Fruit fly (Drosophila melanogaster) whole organism, adult: ENCODE results near the gene CG42830.

Experiments used
- CG11617 ChIP-seq: fragments of 200-800 bp; sonication (Bioruptor generic); optimal IDR thresholded peaks from 2 replicates; lab custom pipeline; 2017; ENCODE audit warnings: mild to moderate bottlenecking, missing biosample characterization, missing genetic modification reagents, missing genetic modification characterization
- CG12768 ChIP-seq: fragments of 200-800 bp; sonication (Bioruptor generic); optimal IDR thresholded peaks from 2 replicates; lab custom pipeline; 2017; ENCODE audit warnings: missing biosample characterization, missing genetic modification characterization, mild to moderate bottlenecking, moderate library complexity, missing genetic modification reagents
- CG14711 ChIP-seq: fragments of 200-800 bp; sonication (Bioruptor generic); optimal IDR thresholded peaks from 2 replicates; lab custom pipeline; 2018; ENCODE audit warnings: missing biosample characterization, mild to moderate bottlenecking, missing genetic modification characterization, moderate library complexity
- CG1620 ChIP-seq: fragments of 200-800 bp; sonication (Bioruptor generic); optimal IDR thresholded peaks from 2 replicates; lab custom pipeline; 2016; ENCODE audit warnings: missing biosample characterization, missing genetic modification characterization
- CG33017 ChIP-seq: fragments of 200-800 bp; sonication (Bioruptor generic); optimal IDR thresholded peaks from 2 replicates; lab custom pipeline; 2018; ENCODE audit warnings: missing biosample characterization, mild to moderate bottlenecking, missing genetic modification characterization, moderate library complexity
- CG5204 ChIP-seq: fragments of 200-800 bp; sonication (Bioruptor generic); optimal IDR thresholded peaks from 2 replicates; lab custom pipeline; 2016; ENCODE audit warnings: missing biosample characterization, missing genetic modification characterization
- CG7045 ChIP-seq: fragments of 200-800 bp; sonication (Bioruptor generic); optimal IDR thresholded peaks from 2 replicates; lab custom pipeline; 2017; ENCODE audit warnings: missing biosample characterization, mild to moderate bottlenecking, missing genetic modification characterization
- CG7101 ChIP-seq: fragments of 200-800 bp; sonication (Bioruptor generic); optimal IDR thresholded peaks from 2 replicates; lab custom pipeline; 2018; ENCODE audit warnings: missing biosample characterization, mild to moderate bottlenecking, missing genetic modification characterization, moderate library complexity
- Clk ChIP-seq: fragments of 200-800 bp; sonication (Bioruptor generic); optimal IDR thresholded peaks from 2 replicates; lab custom pipeline; 2017; ENCODE audit warnings: missing biosample characterization, missing genetic modification characterization
- Crg-1 ChIP-seq: fragments of 200-800 bp; sonication (Bioruptor generic); optimal IDR thresholded peaks from 2 replicates; lab custom pipeline; 2016; ENCODE audit warnings: missing biosample characterization, missing genetic modification characterization
- Hr96 ChIP-seq: fragments of 200-800 bp; sonication (Bioruptor generic); optimal IDR thresholded peaks from 2 replicates; lab custom pipeline; 2016; ENCODE audit warnings: missing biosample characterization, missing genetic modification characterization
- Mnt ChIP-seq: fragments of 200-800 bp; sonication (Bioruptor generic); optimal IDR thresholded peaks from 2 replicates; lab custom pipeline; 2016; ENCODE audit warnings: missing biosample characterization, mild to moderate bottlenecking, missing genetic modification characterization
- bab1 ChIP-seq: fragments of 200-800 bp; sonication (Bioruptor generic); optimal IDR thresholded peaks from 3 replicates; lab custom pipeline; 2019; ENCODE audit warnings: missing biosample characterization, mild to moderate bottlenecking, missing genetic modification characterization, moderate library complexity
- cic ChIP-seq: fragments of 200-800 bp; sonication (Bioruptor generic); optimal IDR thresholded peaks from 2 replicates; lab custom pipeline; 2017; ENCODE audit warnings: missing biosample characterization, mild to moderate bottlenecking, missing genetic modification characterization, moderate library complexity
- cnc ChIP-seq, 2 experiments: fragments of >200 bp; optimal IDR thresholded peaks; 2 replicates each; lab custom pipeline; 2017
- kay ChIP-seq: fragments of 200-800 bp; sonication (Bioruptor generic); peaks from one replicate; lab custom pipeline; 2016; ENCODE audit warnings: missing biosample characterization, missing genetic modification characterization, borderline replicate concordance
- ovo ChIP-seq: fragments of 200-800 bp; sonication (Bioruptor generic); optimal IDR thresholded peaks from 2 replicates; lab custom pipeline; 2016; ENCODE audit warnings: missing biosample characterization, missing genetic modification characterization
- pad ChIP-seq: fragments of 200-800 bp; sonication (Bioruptor generic); optimal IDR thresholded peaks from 3 replicates; lab custom pipeline; 2017; ENCODE audit warnings: missing biosample characterization, missing genetic modification characterization, mild to moderate bottlenecking, moderate library complexity, missing genetic modification reagents
- tj ChIP-seq: fragments of 200-800 bp; sonication (Bioruptor generic); optimal IDR thresholded peaks from 3 replicates; lab custom pipeline; 2017; ENCODE audit warnings: missing biosample characterization, mild to moderate bottlenecking, missing genetic modification characterization, moderate library complexity
- toe ChIP-seq: fragments of 200-800 bp; sonication (Bioruptor generic); optimal IDR thresholded peaks from 2 replicates; lab custom pipeline; 2016; ENCODE audit warnings: missing biosample characterization, missing genetic modification characterization

Gene CG42830

dm6 chr2L:17812572-17812971 lies at the start of gene CG42830:
CG42830 (minus strand) TSS chr2L:17812672.
- TF ChIP-seq CG33017 = no peak
- no peak for TF ChIP-seq toe (GFP tag; lab: Kevin White, UChicago)
- TF ChIP-seq CG5204 (GFP tag; lab: Kevin White, UChicago) = no peak
- TF ChIP-seq CG14711 (tag; lab: Kevin White, UChicago) = no peak
- no peak for TF ChIP-seq CG7045
- TF ChIP-seq cnc (optimal IDR thresholded peaks at IDR 0.05; lab: Kevin White, UChicago) = no peak
- no peak for TF ChIP-seq CG12768
- TF ChIP-seq ovo (GFP tag; lab: Kevin White, UChicago) = no peak
- no peak for TF ChIP-seq Clk (GFP tag; lab: Kevin White, UChicago)

dm6 chr2L:17803117-17803516 lies 9.4 kb downstream of the CG42830 start:
- TF ChIP-seq Clk (GFP tag; lab: Kevin White, UChicago) = no peak
- TF ChIP-seq Mnt = no peak
- TF ChIP-seq kay = no peak
- no peak for TF ChIP-seq pad (GFP tag; lab: Kevin White, UChicago)
- no peak for TF ChIP-seq CG7101
- TF ChIP-seq CG1620 (GFP tag; lab: Kevin White, UChicago) = no peak
- TF ChIP-seq tj = no peak
- TF ChIP-seq toe (GFP tag; lab: Kevin White, UChicago) = no peak
- no peak for TF ChIP-seq CG12768
- no peak for TF ChIP-seq CG14711 (tag; lab: Kevin White, UChicago)
- no peak for TF ChIP-seq Hr96
- TF ChIP-seq cnc (optimal IDR thresholded peaks at IDR 0.05; lab: Kevin White, UChicago) = no peak
- TF ChIP-seq bab1 = no peak
- TF ChIP-seq CG5204 (GFP tag; lab: Kevin White, UChicago) = no peak
- TF ChIP-seq CG11617 = no peak
- no peak for TF ChIP-seq cic (GFP tag; lab: Kevin White, UChicago)
- TF ChIP-seq CG7045 = no peak

dm6 chr2L:17784641-17785040 lies 27.8 kb downstream of the CG42830 start:
- TF ChIP-seq Crg-1 (GFP tag; lab: Kevin White, UChicago) = no peak
- no peak for TF ChIP-seq CG14711 (tag; lab: Kevin White, UChicago)
- no peak for TF ChIP-seq cic (GFP tag; lab: Kevin White, UChicago)
- TF ChIP-seq kay = no peak
- TF ChIP-seq Mnt = no peak
- TF ChIP-seq ovo (GFP tag; lab: Kevin White, UChicago) = no peak
- no peak for TF ChIP-seq CG12768
- TF ChIP-seq pad (GFP tag; lab: Kevin White, UChicago) = no peak
- no peak for TF ChIP-seq CG7045

- TF ChIP-seq ovo (GFP tag; lab: Kevin White, UChicago) (no peak), CG1620 (GFP tag; lab: Kevin White, UChicago) (no peak), Clk (GFP tag; lab: Kevin White, UChicago) (no peak)
These were observed 29.0 kb downstream of the CG42830 start for dm6 chr2L:17783477-17783876.

dm6 chr2L:17781948-17782347 lies 30.5 kb downstream of the CG42830 start:
- TF ChIP-seq CG1620 (GFP tag; lab: Kevin White, UChicago) (no peak), tj (no peak), CG5204 (GFP tag; lab: Kevin White, UChicago) (no peak), Mnt (no peak), CG11617 (no peak), CG7101 (no peak), toe (GFP tag; lab: Kevin White, UChicago) (no peak), ovo (GFP tag; lab: Kevin White, UChicago) (no peak), Crg-1 (GFP tag; lab: Kevin White, UChicago) (no peak), Hr96 (no peak), kay (no peak), cnc (optimal IDR thresholded peaks at IDR 0.05; lab: Kevin White, UChicago) (no peak)

- TF ChIP-seq Crg-1 (GFP tag; lab: Kevin White, UChicago) = no peak
- TF ChIP-seq CG7101 = no peak
- TF ChIP-seq CG14711 (tag; lab: Kevin White, UChicago) = no peak
- no peak for TF ChIP-seq pad (GFP tag; lab: Kevin White, UChicago)
- TF ChIP-seq Mnt = no peak
These were observed 34.1 kb downstream of the CG42830 start, which contains the start of gene CadN for dm6 chr2L:17778287-17778762. CadN (minus strand) TSS chr2L:17778340.

dm6 chr2L:17777425-17777824 lies 35.0 kb downstream of the CG42830 start:
- TF ChIP-seq CG5204 (GFP tag; lab: Kevin White, UChicago) (no peak), CG7101 (no peak), Mnt (no peak), kay (no peak), Clk (GFP tag; lab: Kevin White, UChicago) (no peak), cic (GFP tag; lab: Kevin White, UChicago) (no peak), toe (GFP tag; lab: Kevin White, UChicago) (no peak), CG7045 (no peak), pad (GFP tag; lab: Kevin White, UChicago) (no peak), ovo (GFP tag; lab: Kevin White, UChicago) (no peak), CG12768 (no peak), Hr96 (no peak), cnc (optimal IDR thresholded peaks at IDR 0.05; lab: Kevin White, UChicago) (no peak), CG14711 (tag; lab: Kevin White, UChicago) (no peak), Crg-1 (GFP tag; lab: Kevin White, UChicago) (no peak)
